Fruit fly (Drosophila melanogaster) whole organism, pupa: ENCODE measurements around the gene Ptp99A.

Source experiments
- CG32121 ChIP-seq: fragments of 200-800 bp; sonication (Bioruptor generic); IDR thresholded peaks from 2 replicates; pipeline ENCODE4 v1.3.6; 2022; ENCODE audit warnings: missing biosample characterization, missing genetic modification characterization
- CG34367 ChIP-seq: fragments of 200-800 bp; sonication (Bioruptor generic); optimal IDR thresholded peaks from 2 replicates; lab custom pipeline; 2018; ENCODE audit warnings: missing biosample characterization, mild to moderate bottlenecking, missing genetic modification characterization
- D1 ChIP-seq: fragments of 200-800 bp; sonication (Bioruptor generic); optimal IDR thresholded peaks from 2 replicates; lab custom pipeline; 2018; ENCODE audit warnings: missing biosample characterization, mild to moderate bottlenecking, missing genetic modification characterization, moderate library complexity
- fd96Ca ChIP-seq: fragments of 200-800 bp; sonication (Bioruptor generic); IDR thresholded peaks from 3 replicates; pipeline ENCODE4 v1.3.6; 2022; ENCODE audit warnings: missing biosample characterization, missing genetic modification characterization

- TF ChIP-seq D1 = no peak
- TF ChIP-seq fd96Ca (GFP tag; lab: Robert Waterston, UW) = no peak
- no peak for TF ChIP-seq CG32121
- TF ChIP-seq CG34367 (tag; lab: Kevin White, UChicago) = no peak
Measured at dm6 chr3R:29375397-29376014, 1.9 kb upstream of the Ptp99A start.
